Worm (Caenorhabditis elegans) whole organism, early embryonic: ENCODE data around the gene mrpl-53.

Source experiments
- B0310.2 ChIP-seq: sonication (generic microtip); optimal IDR thresholded peaks from 2 replicates; lab custom pipeline; 2016; ENCODE audit warnings: mild to moderate bottlenecking, missing genetic modification characterization, missing compliant biosample characterization
- F13C5.2 ChIP-seq: sonication (generic microtip); optimal IDR thresholded peaks from 2 replicates; lab custom pipeline; 2017; ENCODE audit warnings: mild to moderate bottlenecking, missing genetic modification characterization, inconsistent platforms, missing compliant biosample characterization
- ama-1 ChIP-seq: fragments of 150-350 bp; optimal IDR thresholded peaks from 2 replicates; lab custom pipeline; 2014
- ceh-13 ChIP-seq: fragments of 200-800 bp; sonication (Bioruptor generic); optimal IDR thresholded peaks from 2 replicates; lab custom pipeline; 2018; ENCODE audit warnings: mild to moderate bottlenecking, missing genetic modification characterization, missing compliant biosample characterization
- ets-7 ChIP-seq: sonication (generic microtip); optimal IDR thresholded peaks from 2 replicates; lab custom pipeline; 2016; ENCODE audit warnings: missing genotype, missing genetic modification characterization, missing compliant biosample characterization
- hmg-4 ChIP-seq: fragments of 200-800 bp; sonication (Bioruptor generic); optimal IDR thresholded peaks from 2 replicates; lab custom pipeline; 2018; ENCODE audit warnings: mild to moderate bottlenecking, missing genetic modification characterization, missing compliant biosample characterization
- hnd-1 ChIP-seq: sonication (generic microtip); optimal IDR thresholded peaks from 2 replicates; lab custom pipeline; 2016; ENCODE audit warnings: missing genetic modification characterization, missing compliant biosample characterization
- pes-1 ChIP-seq: fragments of 200-800 bp; sonication (Bioruptor generic); IDR thresholded peaks from 2 replicates; pipeline ENCODE4 v1.3.6; 2022; ENCODE audit warnings: missing genetic modification reagents, missing genetic modification characterization, missing compliant biosample characterization
- scrt-1 ChIP-seq: fragments of 200-800 bp; sonication (Bioruptor generic); IDR thresholded peaks from 2 replicates; pipeline ENCODE4 v1.3.6; 2022; ENCODE audit warnings: missing genetic modification characterization, missing compliant biosample characterization
- tbx-37 ChIP-seq: fragments of 200-800 bp; sonication (Bioruptor generic); conservative IDR thresholded peaks from 2 replicates; pipeline ENCODE4 v1.3.6; 2022; ENCODE audit warnings: missing genetic modification reagents, missing genetic modification characterization, missing compliant biosample characterization

- TF ChIP-seq tbx-37 (GFP tag; lab: Robert Waterston, UW) (peak; percentile 78), ama-1 (no peak), F13C5.2 (tag; lab: Kevin White, UChicago) (peak; percentile 43), ceh-13 (GFP tag; lab: Kevin White, UChicago) (no peak), hmg-4 (GFP tag; lab: Kevin White, UChicago) (no peak), scrt-1 (GFP tag; lab: Robert Waterston, UW) (no peak), pes-1 (GFP tag; lab: Robert Waterston, UW) (no peak), ets-7 (tag; lab: Kevin White, UChicago) (no peak), hnd-1 (no peak), B0310.2 (no peak)
Measured at ce11 chrII:9591071-9591470, 6.4 kb upstream of the mrpl-53 start, which contains the start of the genes E02H1.1 and tag-124.
